Worm (Caenorhabditis elegans) whole organism, L2 larva: ENCODE measurements around the gene Y26E6A.2.
A peak's percentile ranks its signal among the peaks of the same experiment; 100 is the strongest.

Experiments
- C34F6.9 ChIP-seq: fragments of 150-350 bp; optimal IDR thresholded peaks from 2 replicates; lab custom pipeline; 2014; ENCODE audit warnings: missing biosample characterization, missing genetic modification characterization
- F13H6.1 ChIP-seq: sonication (generic microtip); optimal IDR thresholded peaks from 2 replicates; lab custom pipeline; 2016; ENCODE audit warnings: missing genetic modification characterization, missing compliant biosample characterization
- ZK546.5 ChIP-seq: sonication (generic microtip); optimal IDR thresholded peaks from 2 replicates; lab custom pipeline; 2017; ENCODE audit warnings: missing biosample characterization, missing genetic modification characterization
- aly-2 ChIP-seq: fragments of 150-350 bp; optimal IDR thresholded peaks from 2 replicates; lab custom pipeline; 2014; ENCODE audit warnings: missing biosample characterization, missing genetic modification characterization
- ama-1 ChIP-seq: fragments of 150-350 bp; optimal IDR thresholded peaks from 2 replicates; lab custom pipeline; 2018; ENCODE audit warnings: inconsistent platforms
- ceh-82 ChIP-seq: fragments of 150-350 bp; optimal IDR thresholded peaks from 2 replicates; lab custom pipeline; 2014; ENCODE audit warnings: missing biosample characterization, missing genetic modification characterization
- dmd-4 ChIP-seq: sonication (generic microtip); optimal IDR thresholded peaks from 2 replicates; lab custom pipeline; 2017; ENCODE audit warnings: missing biosample characterization, missing genetic modification characterization
- elt-3 ChIP-seq: sonication (generic microtip); optimal IDR thresholded peaks from 2 replicates; lab custom pipeline; 2017; ENCODE audit warnings: missing biosample characterization, missing genetic modification characterization
- fos-1 ChIP-seq: fragments of 150-350 bp; optimal IDR thresholded peaks from 2 replicates; lab custom pipeline; 2014; ENCODE audit warnings: missing biosample characterization, missing genetic modification characterization
- gmeb-1 ChIP-seq: fragments of 150-350 bp; optimal IDR thresholded peaks from 2 replicates; lab custom pipeline; 2014; ENCODE audit warnings: missing biosample characterization, missing genetic modification characterization
- lin-11 ChIP-seq: fragments of 150-350 bp; sonication (generic microtip); optimal IDR thresholded peaks from 2 replicates; lab custom pipeline; 2014; ENCODE audit warnings: missing biosample characterization, missing genetic modification characterization, inconsistent platforms, mixed read lengths
- lin-39 ChIP-seq: fragments of 150-350 bp; optimal IDR thresholded peaks from 2 replicates; lab custom pipeline; 2014; ENCODE audit warnings: missing biosample characterization, missing genetic modification reagents, missing genetic modification characterization
- lsy-2 ChIP-seq, 2 experiments: fragments of 150-350 bp in 1 of 2; sonication (generic microtip) in 1 of 2; optimal IDR thresholded peaks; 2 replicates each; lab custom pipeline; 2014 to 2017; ENCODE audit warnings: missing biosample characterization in 2 of 2, missing genetic modification characterization in 2 of 2
- mab-5 ChIP-seq: fragments of 150-350 bp; optimal IDR thresholded peaks from 2 replicates; lab custom pipeline; 2014; ENCODE audit warnings: missing biosample characterization, missing genetic modification characterization
- mbf-1 ChIP-seq: sonication (generic microtip); optimal IDR thresholded peaks from 2 replicates; lab custom pipeline; 2017; ENCODE audit warnings: missing biosample characterization, missing genetic modification characterization
- mdl-1 ChIP-seq, 2 experiments: fragments of 150-350 bp in 1 of 2; sonication (generic microtip) in 1 of 2; optimal IDR thresholded peaks; 2 replicates each; lab custom pipeline; 2017; ENCODE audit warnings: missing biosample characterization in 2 of 2, missing genetic modification characterization in 2 of 2
- nhr-10 ChIP-seq: sonication (generic microtip); optimal IDR thresholded peaks from 2 replicates; lab custom pipeline; 2017; ENCODE audit warnings: missing biosample characterization, missing genetic modification characterization
- nhr-11 ChIP-seq: fragments of 150-350 bp; optimal IDR thresholded peaks from 2 replicates; lab custom pipeline; 2014; ENCODE audit warnings: missing biosample characterization, missing genetic modification characterization
- nhr-12 ChIP-seq: fragments of 150-350 bp; optimal IDR thresholded peaks from 2 replicates; lab custom pipeline; 2014; ENCODE audit warnings: missing biosample characterization, missing genetic modification characterization
- nhr-129 ChIP-seq: fragments of 150-350 bp; optimal IDR thresholded peaks from 2 replicates; lab custom pipeline; 2014; ENCODE audit warnings: missing biosample characterization, missing genetic modification characterization
- nhr-21 ChIP-seq: fragments of 150-350 bp; optimal IDR thresholded peaks from 2 replicates; lab custom pipeline; 2014; ENCODE audit warnings: missing biosample characterization, missing genetic modification characterization
- nhr-23 ChIP-seq: fragments of 150-350 bp; optimal IDR thresholded peaks from 2 replicates; lab custom pipeline; 2014; ENCODE audit warnings: missing biosample characterization, missing genetic modification reagents, missing genetic modification characterization
- nhr-237 ChIP-seq: fragments of 150-350 bp; optimal IDR thresholded peaks from 2 replicates; lab custom pipeline; 2014; ENCODE audit warnings: missing biosample characterization, missing genetic modification characterization
- nhr-25 ChIP-seq: fragments of 150-350 bp; sonication (generic microtip); optimal IDR thresholded peaks from 3 replicates; lab custom pipeline; 2014; ENCODE audit warnings: missing biosample characterization, missing genetic modification characterization
- nhr-6 ChIP-seq: fragments of 150-350 bp; optimal IDR thresholded peaks from 2 replicates; lab custom pipeline; 2014; ENCODE audit warnings: missing biosample characterization, missing genetic modification characterization
- nhr-77 ChIP-seq: fragments of 150-350 bp; optimal IDR thresholded peaks from 2 replicates; lab custom pipeline; 2014; ENCODE audit warnings: missing biosample characterization, missing genetic modification characterization
- peb-1 ChIP-seq: fragments of 150-350 bp; optimal IDR thresholded peaks from 2 replicates; lab custom pipeline; 2014; ENCODE audit warnings: missing biosample characterization, missing genetic modification characterization
- skn-1 ChIP-seq: sonication (generic microtip); optimal IDR thresholded peaks from 2 replicates; lab custom pipeline; 2017; ENCODE audit warnings: missing biosample characterization, missing genetic modification characterization
- sma-9 ChIP-seq, 2 experiments: fragments of 150-350 bp in 1 of 2; sonication (generic microtip) in 1 of 2; optimal IDR thresholded peaks; 2 replicates each; lab custom pipeline; 2014 to 2016; ENCODE audit warnings: missing genetic modification characterization in 2 of 2, mild to moderate bottlenecking in 1 of 2, missing biosample characterization in 1 of 2, missing compliant biosample characterization in 1 of 2, missing genetic modification reagents in 1 of 2, moderate library complexity in 1 of 2
- snpc-4 ChIP-seq: fragments of 150-350 bp; optimal IDR thresholded peaks from 2 replicates; lab custom pipeline; 2014; ENCODE audit warnings: missing biosample characterization, missing genetic modification characterization
- unc-55 ChIP-seq: fragments of 150-350 bp; sonication (generic microtip); optimal IDR thresholded peaks from 3 replicates; lab custom pipeline; 2014; ENCODE audit warnings: missing biosample characterization, missing genetic modification reagents, missing genetic modification characterization
- unc-62 ChIP-seq: fragments of 150-350 bp; optimal IDR thresholded peaks from 2 replicates; lab custom pipeline; 2014; ENCODE audit warnings: missing biosample characterization, missing genetic modification reagents, missing genetic modification characterization
- zag-1 ChIP-seq: fragments of 150-350 bp; optimal IDR thresholded peaks from 2 replicates; lab custom pipeline; 2014; ENCODE audit warnings: missing biosample characterization, missing genetic modification characterization

The Y26E6A.2 gene

DNA sequence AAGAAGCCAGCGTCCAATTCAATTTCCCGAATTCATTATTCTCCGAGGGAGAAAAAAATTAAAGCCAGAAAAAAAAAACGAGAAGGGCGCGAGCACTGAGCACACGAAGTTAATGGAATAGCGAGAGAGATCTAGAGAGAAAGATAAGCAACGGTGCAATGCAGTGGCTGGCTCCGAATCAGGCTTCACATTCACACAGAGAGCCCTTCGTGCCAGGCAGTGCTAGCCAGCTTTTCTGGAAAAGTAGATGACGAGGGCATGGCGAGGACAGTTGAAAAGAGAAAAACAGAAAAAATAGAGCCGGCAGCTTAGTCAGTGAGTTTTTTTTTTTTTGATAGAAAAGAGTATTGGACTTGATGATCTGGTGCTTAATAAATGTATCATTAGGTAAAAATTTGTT is 548 bp downstream of the Y26E6A.2 start:
- TF ChIP-seq nhr-6 (tag; lab: Kevin White, UChicago): no peak
- peak; percentile 62 for TF ChIP-seq lin-11 (tag; lab: Kevin White, UChicago)
- peak in 1 of 2 experiments; percentile 25 for TF ChIP-seq lsy-2 (tag; optimal IDR thresholded peaks at IDR 0.05; lab: Kevin White, UChicago)

DNA sequence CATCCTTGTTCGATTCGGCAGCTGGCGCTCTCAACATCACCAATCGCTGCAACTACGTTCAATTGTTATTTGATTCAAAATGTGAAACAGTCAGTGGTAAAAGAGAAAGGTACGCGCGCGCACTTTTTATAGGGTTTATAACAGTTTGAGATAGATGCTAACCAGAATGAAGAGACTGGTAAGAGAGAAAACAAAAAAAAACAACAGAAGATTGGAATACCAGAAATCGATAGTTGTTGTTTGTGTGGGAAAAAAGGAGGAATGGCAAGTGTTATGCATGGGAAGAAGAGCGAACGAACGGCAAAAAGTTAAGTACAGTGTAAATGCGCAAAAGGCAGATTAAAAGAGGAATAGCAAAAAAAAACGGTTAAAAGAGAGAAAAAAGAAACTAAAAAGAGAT is 4.3 kb downstream of the Y26E6A.2 start, which contains the start of gene Y26E6A.3:
TSS of gene Y26E6A.3 (minus strand) at position 101 of the 400 bp plus-strand sequence.
- TF ChIP-seq zag-1: no peak
- TF ChIP-seq, all 48 proteins: peak for 0

- TF ChIP-seq gmeb-1 (tag; lab: Kevin White, UChicago): no peak
- TF ChIP-seq C34F6.9 (tag; lab: Kevin White, UChicago): no peak
- TF ChIP-seq unc-62: no peak
- TF ChIP-seq nhr-237 (tag; lab: Kevin White, UChicago): no peak
- no peak for TF ChIP-seq snpc-4 (tag; lab: Kevin White, UChicago)
- TF ChIP-seq nhr-21 (tag; lab: Kevin White, UChicago): no peak
- TF ChIP-seq nhr-6 (tag; lab: Kevin White, UChicago): no peak
- TF ChIP-seq mbf-1 (tag; lab: Kevin White, UChicago): no peak
- TF ChIP-seq fos-1 (tag; lab: Kevin White, UChicago): no peak
- TF ChIP-seq aly-2 (tag; lab: Kevin White, UChicago): no peak
- no peak for TF ChIP-seq ceh-82
- no peak for TF ChIP-seq elt-3
These were observed 10.4 kb downstream of the Y26E6A.2 start for ce11 chrX:13903769-13904168.

ce11 chrX:13903328-13903727 is 10.9 kb downstream of the Y26E6A.2 start, which contains the start of gene sra-39:
sra-39 (minus strand) TSS chrX:13903428.
- TF ChIP-seq nhr-11 (no peak), skn-1 (tag; lab: Kevin White, UChicago) (no peak), mdl-1 (tag; optimal IDR thresholded peaks at IDR 0.05; lab: Kevin White, UChicago) (no peak), nhr-77 (tag; lab: Kevin White, UChicago) (no peak), lsy-2 (tag; optimal IDR thresholded peaks at IDR 0.05; lab: Kevin White, UChicago) (no peak), snpc-4 (tag; lab: Kevin White, UChicago) (no peak), sma-9 (GFP tag; optimal IDR thresholded peaks at IDR 0.05; lab: Kevin White, UChicago) (no peak), sma-9 (tag; optimal IDR thresholded peaks at IDR 0.05; lab: Kevin White, UChicago) (no peak), mab-5 (tag; lab: Kevin White, UChicago) (no peak), unc-55 (GFP tag; lab: Kevin White, UChicago) (no peak), nhr-12 (no peak), ZK546.5 (tag; lab: Kevin White, UChicago) (no peak), mbf-1 (tag; lab: Kevin White, UChicago) (no peak), nhr-129 (tag; lab: Kevin White, UChicago) (no peak), nhr-10 (tag; lab: Kevin White, UChicago) (no peak), ama-1 (lab: Kevin White, UChicago) (no peak), lin-39 (tag; lab: Kevin White, UChicago) (no peak), nhr-23 (tag; lab: Kevin White, UChicago) (no peak), peb-1 (no peak), dmd-4 (tag; lab: Kevin White, UChicago) (no peak), fos-1 (tag; lab: Kevin White, UChicago) (no peak)

ce11 chrX:13900047-13900446 is 14.1 kb downstream of the Y26E6A.2 start, which contains the start of gene sra-38:
sra-38 (minus strand) TSS chrX:13900147.
- no peak for TF ChIP-seq skn-1 (tag; lab: Kevin White, UChicago)
- TF ChIP-seq snpc-4 (tag; lab: Kevin White, UChicago): no peak
- no peak for TF ChIP-seq F13H6.1 (tag; lab: Kevin White, UChicago)
- TF ChIP-seq sma-9 (GFP tag; optimal IDR thresholded peaks at IDR 0.05; lab: Kevin White, UChicago): no peak
- TF ChIP-seq sma-9 (tag; optimal IDR thresholded peaks at IDR 0.05; lab: Kevin White, UChicago): no peak
- no peak for TF ChIP-seq lsy-2 (tag; optimal IDR thresholded peaks at IDR 0.05; lab: Kevin White, UChicago)
- TF ChIP-seq aly-2 (tag; lab: Kevin White, UChicago): no peak
- TF ChIP-seq unc-55 (GFP tag; lab: Kevin White, UChicago): no peak
- no peak for TF ChIP-seq nhr-25
